Worm (Caenorhabditis elegans): ENCODE results near the gene M60.7.

DNA sequence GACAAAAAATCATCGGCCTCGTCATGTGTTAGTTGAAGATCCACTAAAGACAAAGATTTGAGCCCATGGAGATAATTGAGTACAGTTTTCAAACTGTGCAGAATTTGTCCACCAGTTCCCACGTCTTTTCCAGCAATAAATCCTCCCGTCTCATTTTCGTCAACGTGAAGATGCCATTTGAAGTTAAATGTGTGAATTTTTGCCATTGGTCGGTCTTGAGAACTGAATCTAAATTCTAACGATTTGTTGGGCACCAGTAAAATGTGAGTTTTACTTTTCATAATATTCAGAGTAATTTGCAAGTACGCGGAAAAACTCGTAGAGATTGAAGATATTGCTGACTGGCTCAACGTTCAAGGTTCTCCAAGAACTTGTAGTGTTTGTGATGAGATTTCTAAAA lies 30.4 kb downstream of the M60.7 start:
- TF ChIP-seq ceh-39 (tag; optimal IDR thresholded peaks at IDR 0.05) = no peak
- TF ChIP-seq unc-62 (GFP tag; optimal IDR thresholded peaks at IDR 0.05) = no peak
- no peak for TF ChIP-seq blmp-1 (tag; optimal IDR thresholded peaks at IDR 0.05)

All from whole organism, mixed stage, embryonic.